Worm (Caenorhabditis elegans): Measurements from ENCODE around the gene Y38F1A.2.

The Y38F1A.2 gene

DNA sequence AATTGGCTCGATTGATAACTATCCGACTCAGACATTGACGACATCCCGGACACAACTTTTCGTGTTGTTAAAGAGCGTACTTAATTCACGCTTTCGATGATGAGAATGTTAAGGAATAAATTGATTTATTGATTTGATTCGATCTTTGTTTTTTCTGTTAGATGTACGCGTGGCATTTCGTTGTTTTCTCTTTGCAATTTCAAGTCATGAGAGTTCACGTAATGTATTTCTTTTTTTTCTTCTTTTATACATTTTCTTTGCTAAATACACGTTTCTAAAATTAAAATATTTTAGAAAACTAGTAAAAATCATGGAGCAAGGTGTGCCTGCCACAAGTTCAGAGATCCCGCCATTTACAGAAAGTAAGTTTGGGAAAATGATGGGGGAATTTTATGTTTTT lies at the start of gene Y38F1A.2, which contains the start of gene Y38F1A.1:
Y38F1A.2 (plus strand) TSS at position 289 of the 400 bp plus-strand sequence.
Y38F1A.1 (minus strand) TSS at position 101 of the 400 bp plus-strand sequence.
- TF ChIP-seq ref-1 (GFP tag; conservative IDR thresholded peaks at IDR 0.05) (no peak), ztf-29 (GFP tag; IDR thresholded peaks at IDR 0.05) (no peak), tab-1 (GFP tag; IDR thresholded peaks at IDR 0.05) (no peak), ztf-23 (GFP tag; IDR thresholded peaks at IDR 0.05) (no peak), T22C8.4 (GFP tag; IDR thresholded peaks at IDR 0.05) (no peak), klf-2 (GFP tag; conservative IDR thresholded peaks at IDR 0.05) (no peak), flt-1 (GFP tag; IDR thresholded peaks at IDR 0.05) (no peak), cog-1 (tag; optimal IDR thresholded peaks at IDR 0.05) (no peak), med-1 (GFP tag; optimal IDR thresholded peaks at IDR 0.05; ENCODE audit: insufficient read depth) (no peak)

DNA sequence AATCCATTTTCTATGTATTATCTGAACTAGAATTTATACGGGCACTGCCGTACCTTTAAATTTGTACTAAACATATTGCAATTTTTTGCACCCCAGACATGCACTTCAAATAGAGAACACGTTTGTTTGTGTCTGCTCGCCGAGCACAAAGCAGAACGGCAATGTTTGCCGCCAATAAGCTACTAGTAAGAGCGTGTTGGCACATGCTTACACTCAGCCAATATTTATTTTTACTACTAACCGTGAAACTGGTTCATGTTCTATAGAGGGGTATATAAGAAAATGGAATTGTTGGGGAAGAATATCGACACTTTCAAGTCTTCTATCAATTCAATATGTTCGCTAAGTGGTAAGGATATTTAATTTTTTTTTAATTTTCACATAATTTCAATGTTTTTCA lies 47.7 kb upstream of the Y38F1A.2 start, which contains the start of gene nspb-11:
nspb-11 (plus strand) TSS at position 301 of the 400 bp plus-strand sequence.
- no peak for TF ChIP-seq ztf-23 (GFP tag; IDR thresholded peaks at IDR 0.05)
- TF ChIP-seq flt-1 (GFP tag; IDR thresholded peaks at IDR 0.05), result no peak
- no peak for TF ChIP-seq med-1 (GFP tag; optimal IDR thresholded peaks at IDR 0.05; ENCODE audit: insufficient read depth)
- TF ChIP-seq cog-1 (tag; optimal IDR thresholded peaks at IDR 0.05), result no peak
- TF ChIP-seq ztf-29 (GFP tag; IDR thresholded peaks at IDR 0.05), result no peak

DNA sequence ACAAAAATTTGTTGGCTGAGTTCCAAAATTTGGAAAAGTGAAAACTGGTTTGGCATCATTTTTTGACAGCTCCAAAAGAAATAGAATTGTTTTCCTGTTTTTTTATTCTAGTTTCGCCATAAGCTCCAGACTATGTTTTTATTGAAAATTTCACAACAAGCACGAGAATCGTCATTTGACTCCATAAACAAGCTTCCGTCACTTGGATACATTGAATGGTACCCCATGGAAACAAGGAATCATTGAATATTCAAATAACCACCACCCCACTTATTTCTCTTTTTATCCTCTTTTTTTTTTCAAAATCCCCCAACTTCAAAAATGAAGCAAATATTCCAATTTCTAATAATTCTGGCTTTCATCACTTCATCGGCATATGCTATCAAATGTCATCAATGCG lies 46.0 kb upstream of the Y38F1A.2 start, which contains the start of gene ddn-2:
ddn-2 (plus strand) TSS at position 301 of the 400 bp plus-strand sequence.
- no peak for TF ChIP-seq ref-1 (GFP tag; conservative IDR thresholded peaks at IDR 0.05)
- TF ChIP-seq klf-2 (GFP tag; conservative IDR thresholded peaks at IDR 0.05), result no peak
- TF ChIP-seq tab-1 (GFP tag; IDR thresholded peaks at IDR 0.05), result no peak
- TF ChIP-seq ztf-29 (GFP tag; IDR thresholded peaks at IDR 0.05), result no peak
- TF ChIP-seq med-1 (GFP tag; optimal IDR thresholded peaks at IDR 0.05; ENCODE audit: insufficient read depth), result no peak
- TF ChIP-seq flt-1 (GFP tag; IDR thresholded peaks at IDR 0.05), result no peak

DNA sequence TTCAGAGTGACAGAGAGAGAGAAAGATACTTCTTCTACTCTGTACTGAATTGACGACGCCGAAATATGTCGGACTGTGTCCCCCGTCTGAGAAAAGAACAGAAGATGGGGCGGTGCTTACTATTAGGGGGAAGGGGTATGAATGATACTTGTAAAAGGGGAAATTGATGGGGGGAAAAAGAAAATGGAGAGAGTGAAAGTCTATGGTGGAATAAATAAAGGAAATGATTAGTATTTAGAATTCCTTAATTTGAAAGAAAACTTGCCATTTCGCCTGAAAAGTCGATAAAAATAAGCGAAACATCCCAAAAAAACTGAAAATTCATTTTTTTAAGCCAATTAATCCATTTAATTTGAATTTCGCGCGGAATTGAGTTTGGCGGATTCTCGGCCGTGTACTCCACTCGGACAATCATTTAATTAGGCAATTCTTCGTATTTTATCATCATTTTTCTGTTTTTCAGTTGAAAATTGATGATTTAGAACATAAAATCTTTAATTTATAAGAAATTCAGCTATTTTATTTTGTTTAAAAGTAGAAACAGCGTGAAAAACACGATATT lies 40.2 kb upstream of the Y38F1A.2 start, which contains the start of gene F35C5.12:
F35C5.12 (minus strand) TSS at position 51 of the 562 bp plus-strand sequence.
- no peak for TF ChIP-seq T22C8.4 (GFP tag; IDR thresholded peaks at IDR 0.05)
- TF ChIP-seq flt-1 (GFP tag; IDR thresholded peaks at IDR 0.05), result no peak
- TF ChIP-seq med-1 (GFP tag; optimal IDR thresholded peaks at IDR 0.05; ENCODE audit: insufficient read depth), result no peak
- no peak for TF ChIP-seq cog-1 (tag; optimal IDR thresholded peaks at IDR 0.05)
- TF ChIP-seq tab-1 (GFP tag; IDR thresholded peaks at IDR 0.05), result no peak
- TF ChIP-seq ztf-29 (GFP tag; IDR thresholded peaks at IDR 0.05), result no peak
- no peak for TF ChIP-seq klf-2 (GFP tag; conservative IDR thresholded peaks at IDR 0.05)
- no peak for TF ChIP-seq ztf-23 (GFP tag; IDR thresholded peaks at IDR 0.05)
- TF ChIP-seq ref-1 (GFP tag; conservative IDR thresholded peaks at IDR 0.05), result no peak

DNA sequence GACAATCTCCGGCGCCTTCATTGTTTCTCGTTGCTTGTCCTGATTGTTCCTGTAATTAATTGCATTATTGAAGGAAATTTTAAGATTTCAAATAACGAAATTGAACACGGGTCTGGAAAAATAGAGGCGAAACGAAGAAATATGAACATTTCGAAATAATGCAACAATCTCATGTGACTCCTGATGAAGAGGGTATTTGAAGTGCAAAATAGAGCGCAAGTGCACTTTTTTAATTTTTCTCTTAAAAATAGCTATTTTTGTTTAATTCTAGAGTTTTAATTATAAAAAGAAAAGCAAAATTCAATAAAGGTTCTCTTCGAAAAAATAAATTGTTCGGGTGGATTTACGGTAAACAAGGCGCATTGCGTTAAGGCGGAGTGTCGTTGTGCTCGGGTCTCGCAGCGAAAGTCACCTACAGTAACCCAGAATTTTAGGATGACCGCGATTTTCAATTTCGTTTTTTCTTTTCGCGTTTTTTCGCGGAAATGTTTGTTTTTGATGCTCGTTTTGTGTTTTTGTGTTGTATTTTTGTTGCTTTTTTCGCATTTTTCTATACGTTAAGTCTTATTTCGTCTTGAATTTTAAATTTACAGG lies 35.7 kb upstream of the Y38F1A.2 start, which contains the start of the genes F58G1.2 and wago-4:
F58G1.2 (minus strand) TSS at position 51 of the 594 bp plus-strand sequence.
wago-4 (plus strand) TSS at position 592 of the 594 bp plus-strand sequence.
- no peak for TF ChIP-seq ref-1 (GFP tag; conservative IDR thresholded peaks at IDR 0.05)

DNA sequence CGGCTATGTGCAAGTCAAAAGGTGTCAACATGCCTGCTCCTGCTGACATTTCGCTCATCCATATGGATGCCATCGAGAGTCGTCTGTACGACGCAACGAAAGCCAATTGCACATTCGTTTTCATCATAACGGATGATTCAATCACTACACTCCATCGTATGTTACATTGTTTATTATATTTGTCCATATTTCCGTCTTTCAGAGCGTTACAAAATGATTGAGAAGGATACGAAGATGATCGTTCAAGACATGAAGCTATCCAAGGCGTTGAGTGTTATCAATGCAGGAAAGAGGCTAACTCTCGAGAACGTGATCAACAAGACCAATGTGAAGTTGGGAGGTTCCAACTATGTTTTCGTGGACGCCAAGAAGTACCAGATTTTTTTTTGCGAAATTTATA lies 33.3 kb upstream of the Y38F1A.2 start:
- no peak for TF ChIP-seq ztf-23 (GFP tag; IDR thresholded peaks at IDR 0.05)
- TF ChIP-seq cog-1 (tag; optimal IDR thresholded peaks at IDR 0.05), result no peak
- TF ChIP-seq ref-1 (GFP tag; conservative IDR thresholded peaks at IDR 0.05), result no peak
- no peak for TF ChIP-seq med-1 (GFP tag; optimal IDR thresholded peaks at IDR 0.05; ENCODE audit: insufficient read depth)
- no peak for TF ChIP-seq klf-2 (GFP tag; conservative IDR thresholded peaks at IDR 0.05)
- TF ChIP-seq tab-1 (GFP tag; IDR thresholded peaks at IDR 0.05), result no peak

DNA sequence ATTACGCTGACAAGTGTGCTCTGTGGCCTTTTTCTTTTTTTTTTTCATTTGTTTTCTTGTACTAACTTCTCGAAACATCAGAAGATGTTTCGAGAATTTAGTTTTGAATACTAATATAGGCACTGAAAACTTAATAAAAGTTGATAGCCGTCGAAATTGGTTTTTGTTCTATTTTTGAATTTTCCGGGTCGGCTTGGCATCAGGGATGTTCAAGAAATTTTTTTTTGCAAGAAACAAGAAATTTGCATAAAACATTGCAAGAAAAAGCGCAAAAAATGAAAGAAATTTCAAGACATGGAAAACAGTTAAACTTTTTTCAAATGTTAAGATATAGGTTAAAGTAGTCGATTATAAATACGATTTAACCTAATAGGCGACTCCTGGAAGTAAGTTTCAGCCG lies 31.5 kb upstream of the Y38F1A.2 start:
- TF ChIP-seq med-1 (GFP tag; optimal IDR thresholded peaks at IDR 0.05; ENCODE audit: insufficient read depth) (no peak), T22C8.4 (GFP tag; IDR thresholded peaks at IDR 0.05) (no peak), tab-1 (GFP tag; IDR thresholded peaks at IDR 0.05) (no peak), cog-1 (tag; optimal IDR thresholded peaks at IDR 0.05) (no peak), flt-1 (GFP tag; IDR thresholded peaks at IDR 0.05) (no peak), ztf-23 (GFP tag; IDR thresholded peaks at IDR 0.05) (no peak), klf-2 (GFP tag; conservative IDR thresholded peaks at IDR 0.05) (no peak), ref-1 (GFP tag; conservative IDR thresholded peaks at IDR 0.05) (no peak), ztf-29 (GFP tag; IDR thresholded peaks at IDR 0.05) (no peak)

DNA sequence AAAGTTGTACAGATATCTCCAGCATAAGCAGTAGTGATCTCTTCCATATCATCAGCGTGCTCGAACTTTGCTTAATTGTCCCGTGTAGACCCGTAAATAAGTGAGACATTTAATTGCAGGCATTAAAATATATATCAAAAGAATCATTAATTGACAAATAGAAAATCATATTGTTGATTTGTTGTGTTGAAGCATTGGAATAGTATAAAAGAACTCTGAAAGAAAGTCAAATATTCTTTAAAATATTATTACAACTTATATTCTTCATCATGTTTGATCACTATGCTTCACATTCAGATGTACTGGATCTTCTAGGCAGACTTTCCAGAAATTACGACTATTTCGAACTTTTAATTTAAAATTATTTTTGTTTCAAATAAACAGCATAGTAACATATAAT lies 29.2 kb upstream of the Y38F1A.2 start, which contains the start of gene F58G1.8:
F58G1.8 (minus strand) TSS at position 101 of the 400 bp plus-strand sequence.
- TF ChIP-seq ztf-23 (GFP tag; IDR thresholded peaks at IDR 0.05) (no peak), cog-1 (tag; optimal IDR thresholded peaks at IDR 0.05) (no peak), flt-1 (GFP tag; IDR thresholded peaks at IDR 0.05) (no peak), med-1 (GFP tag; optimal IDR thresholded peaks at IDR 0.05; ENCODE audit: insufficient read depth) (no peak), tab-1 (GFP tag; IDR thresholded peaks at IDR 0.05) (no peak), klf-2 (GFP tag; conservative IDR thresholded peaks at IDR 0.05) (no peak), ref-1 (GFP tag; conservative IDR thresholded peaks at IDR 0.05) (no peak), ztf-29 (GFP tag; IDR thresholded peaks at IDR 0.05) (no peak), T22C8.4 (GFP tag; IDR thresholded peaks at IDR 0.05) (no peak)

DNA sequence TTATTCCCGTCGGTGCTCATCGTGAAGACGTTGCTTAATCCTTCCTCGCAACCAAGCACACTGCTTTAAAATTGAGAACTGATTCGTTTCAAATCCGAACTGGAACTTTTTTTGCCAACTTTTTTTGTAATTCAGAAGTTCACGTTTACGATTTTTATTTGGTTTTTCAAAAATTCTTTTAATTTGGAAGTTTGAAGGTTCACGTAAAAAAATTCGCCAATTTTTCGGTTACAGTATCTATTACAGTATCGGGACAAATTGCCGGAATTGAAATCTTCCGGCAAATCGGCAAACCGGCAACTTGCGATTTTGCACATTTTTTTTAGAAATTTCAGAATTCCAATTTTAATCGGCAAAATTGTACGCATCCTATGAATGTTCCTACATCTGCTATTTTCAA lies 26.5 kb upstream of the Y38F1A.2 start, which contains the start of gene F58G1.3:
F58G1.3 (minus strand) TSS at position 101 of the 400 bp plus-strand sequence.
- no peak for TF ChIP-seq tab-1 (GFP tag; IDR thresholded peaks at IDR 0.05)
- TF ChIP-seq klf-2 (GFP tag; conservative IDR thresholded peaks at IDR 0.05), result no peak
- no peak for TF ChIP-seq ref-1 (GFP tag; conservative IDR thresholded peaks at IDR 0.05)
- no peak for TF ChIP-seq ztf-23 (GFP tag; IDR thresholded peaks at IDR 0.05)
- TF ChIP-seq cog-1 (tag; optimal IDR thresholded peaks at IDR 0.05), result no peak
- TF ChIP-seq T22C8.4 (GFP tag; IDR thresholded peaks at IDR 0.05), result no peak
- no peak for TF ChIP-seq med-1 (GFP tag; optimal IDR thresholded peaks at IDR 0.05; ENCODE audit: insufficient read depth)

DNA sequence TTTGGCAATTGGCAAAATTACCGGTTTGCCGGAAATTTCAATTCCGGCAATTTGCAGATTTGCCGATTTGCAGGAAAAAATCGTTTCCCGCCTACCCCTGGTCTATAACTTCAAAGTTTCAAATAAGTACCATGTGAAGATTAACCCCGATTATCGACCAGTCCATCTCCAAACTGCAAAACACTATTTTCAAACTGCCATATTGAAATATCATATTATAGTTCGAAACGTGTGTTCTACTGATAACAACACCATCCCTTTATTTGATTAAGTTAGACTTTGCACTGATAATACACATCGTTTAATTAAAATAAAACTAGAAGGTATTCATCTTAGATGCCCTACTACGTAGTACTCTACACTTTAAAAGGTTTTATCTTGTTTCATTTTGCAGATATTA lies 24.6 kb upstream of the Y38F1A.2 start:
- TF ChIP-seq ztf-29 (GFP tag; IDR thresholded peaks at IDR 0.05) (no peak), tab-1 (GFP tag; IDR thresholded peaks at IDR 0.05) (no peak), T22C8.4 (GFP tag; IDR thresholded peaks at IDR 0.05) (no peak), ztf-23 (GFP tag; IDR thresholded peaks at IDR 0.05) (no peak), klf-2 (GFP tag; conservative IDR thresholded peaks at IDR 0.05) (no peak), med-1 (GFP tag; optimal IDR thresholded peaks at IDR 0.05; ENCODE audit: insufficient read depth) (no peak), cog-1 (tag; optimal IDR thresholded peaks at IDR 0.05) (no peak), ref-1 (GFP tag; conservative IDR thresholded peaks at IDR 0.05) (no peak), flt-1 (GFP tag; IDR thresholded peaks at IDR 0.05) (no peak)

All from whole organism, midembryonic.